Worm (Caenorhabditis elegans) whole organism, late embryonic: ENCODE results near the gene unc-98.

ENCODE experiments used
- C08G9.2 ChIP-seq: sonication (generic microtip); optimal IDR thresholded peaks from 2 replicates; lab custom pipeline; 2016; ENCODE audit warnings: mild to moderate bottlenecking, missing genetic modification characterization, moderate library complexity, missing compliant biosample characterization
- ama-1 ChIP-seq: fragments of 150-350 bp; optimal IDR thresholded peaks from 2 replicates; lab custom pipeline; 2014
- ceh-14 ChIP-seq: sonication (generic microtip); optimal IDR thresholded peaks from 2 replicates; lab custom pipeline; 2016; ENCODE audit warnings: missing genotype, missing genetic modification characterization, missing compliant biosample characterization
- ceh-2 ChIP-seq: sonication (generic microtip); optimal IDR thresholded peaks from 2 replicates; lab custom pipeline; 2016; ENCODE audit warnings: missing genotype, missing genetic modification characterization, missing compliant biosample characterization
- ceh-9 ChIP-seq: sonication (generic microtip); optimal IDR thresholded peaks from 2 replicates; lab custom pipeline; 2016; ENCODE audit warnings: mild to moderate bottlenecking, missing genetic modification characterization, inconsistent platforms, missing compliant biosample characterization
- nfya-1 ChIP-seq: sonication (generic microtip); optimal IDR thresholded peaks from 2 replicates; lab custom pipeline; 2017; ENCODE audit warnings: missing genetic modification characterization, mild to moderate bottlenecking, missing compliant biosample characterization, antibody characterized with exemption, moderate library complexity
- pag-3 ChIP-seq: sonication (generic microtip); optimal IDR thresholded peaks from 2 replicates; lab custom pipeline; 2016; ENCODE audit warnings: missing compliant biosample characterization, missing genetic modification characterization, borderline replicate concordance
- pha-2 ChIP-seq: sonication (generic microtip); optimal IDR thresholded peaks from 2 replicates; lab custom pipeline; 2017; ENCODE audit warnings: mild to moderate bottlenecking, missing genetic modification characterization, missing compliant biosample characterization
- pha-4 ChIP-seq: fragments of 150-350 bp; optimal IDR thresholded peaks from 2 replicates; lab custom pipeline; 2018; ENCODE audit warnings: missing biosample characterization, missing genetic modification reagents, missing genetic modification characterization
- pqm-1 ChIP-seq: sonication (generic microtip); optimal IDR thresholded peaks from 2 replicates; lab custom pipeline; 2016; ENCODE audit warnings: missing genetic modification characterization, missing compliant biosample characterization
- pros-1 ChIP-seq: fragments of 150-350 bp; optimal IDR thresholded peaks from 2 replicates; lab custom pipeline; 2014; ENCODE audit warnings: missing biosample characterization, missing genetic modification reagents, missing genetic modification characterization
- sdc-2 ChIP-seq: sonication (generic microtip); optimal IDR thresholded peaks from 2 replicates; lab custom pipeline; 2016; ENCODE audit warnings: missing genotype, missing genetic modification characterization, missing compliant biosample characterization
- unc-86 ChIP-seq: sonication (generic microtip); optimal IDR thresholded peaks from 2 replicates; lab custom pipeline; 2016; ENCODE audit warnings: missing genetic modification characterization, missing compliant biosample characterization

ce11 chrX:7596029-7596428 is 22.6 kb upstream of the unc-98 start:
- TF ChIP-seq sdc-2 (tag; lab: Kevin White, UChicago) (no peak), pqm-1 (tag; lab: Kevin White, UChicago) (no peak), ceh-14 (no peak), ama-1 (lab: Kevin White, UChicago) (no peak), ceh-9 (tag; lab: Kevin White, UChicago) (no peak), unc-86 (no peak), C08G9.2 (no peak), nfya-1 (tag; lab: Kevin White, UChicago) (no peak), ceh-2 (tag; lab: Kevin White, UChicago) (no peak), pros-1 (no peak), pha-4 (tag; lab: Kevin White, UChicago) (no peak), pag-3 (tag; lab: Kevin White, UChicago) (no peak), pha-2 (tag; lab: Kevin White, UChicago) (no peak)
